Fruit fly (Drosophila melanogaster) whole organism, embryonic: ENCODE data around the gene CG11698.

Experiments
- B-H2 ChIP-seq: fragments of 200-800 bp; sonication (Bioruptor generic); optimal IDR thresholded peaks from 2 replicates; lab custom pipeline; 2018; ENCODE audit warnings: missing biosample characterization, mild to moderate bottlenecking, missing genetic modification characterization
- CG10543 ChIP-seq: fragments of 200-800 bp; sonication (Bioruptor generic); optimal IDR thresholded peaks from 3 replicates; lab custom pipeline; 2017; ENCODE audit warnings: missing biosample characterization, mild to moderate bottlenecking, missing genetic modification characterization, moderate library complexity
- CG11696 ChIP-seq: fragments of 200-800 bp; sonication (Bioruptor generic); IDR thresholded peaks from 2 replicates; pipeline ENCODE4 v1.3.6; 2022; ENCODE audit warnings: missing biosample characterization, missing genetic modification characterization
- CG12071 ChIP-seq: fragments of 200-800 bp; sonication (Bioruptor generic); optimal IDR thresholded peaks from 3 replicates; lab custom pipeline; 2018; ENCODE audit warnings: missing biosample characterization, mild to moderate bottlenecking, missing genetic modification characterization
- CG12155 ChIP-seq: fragments of 200-800 bp; sonication (Bioruptor generic); optimal IDR thresholded peaks from 3 replicates; lab custom pipeline; 2016; ENCODE audit warnings: missing biosample characterization, missing genetic modification characterization
- CG1233 ChIP-seq: fragments of 200-800 bp; sonication (Bioruptor generic); optimal IDR thresholded peaks from 4 replicates; lab custom pipeline; 2018; ENCODE audit warnings: missing biosample characterization, mild to moderate bottlenecking, missing genetic modification characterization
- CG14050 ChIP-seq: fragments of 200-800 bp; sonication (Bioruptor generic); IDR thresholded peaks from 3 replicates; pipeline ENCODE4 v1.3.6; 2022; ENCODE audit warnings: missing biosample characterization, missing genetic modification characterization
- CG1529 ChIP-seq: fragments of 200-800 bp; sonication (Bioruptor generic); optimal IDR thresholded peaks from 3 replicates; lab custom pipeline; 2018; ENCODE audit warnings: missing biosample characterization, missing genetic modification characterization
- CG18599 ChIP-seq: fragments of 200-800 bp; sonication (Bioruptor generic); optimal IDR thresholded peaks from 3 replicates; lab custom pipeline; 2017; ENCODE audit warnings: missing biosample characterization, missing genetic modification characterization, mild to moderate bottlenecking, moderate library complexity, missing genetic modification reagents
- CG2199 ChIP-seq: fragments of 200-800 bp; sonication (Bioruptor generic); IDR thresholded peaks from 3 replicates; pipeline ENCODE4 v1.3.6; 2022; ENCODE audit warnings: missing biosample characterization, missing genetic modification characterization
- CG31224 ChIP-seq: fragments of 200-800 bp; sonication (Bioruptor generic); IDR thresholded peaks from 2 replicates; pipeline ENCODE4 v1.3.6; 2022; ENCODE audit warnings: missing biosample characterization, missing genetic modification characterization
- CG31388 ChIP-seq: fragments of 200-800 bp; sonication (Bioruptor generic); optimal IDR thresholded peaks from 2 replicates; lab custom pipeline; 2016; ENCODE audit warnings: missing biosample characterization, missing genetic modification characterization
- CG31441 ChIP-seq: fragments of 200-800 bp; sonication (Bioruptor generic); IDR thresholded peaks from 2 replicates; pipeline ENCODE4 v1.3.6; 2022; ENCODE audit warnings: missing biosample characterization, missing genetic modification characterization
- CG32772 ChIP-seq: fragments of 200-800 bp; sonication (Bioruptor generic); IDR thresholded peaks from 2 replicates; pipeline ENCODE4 v1.3.6; 2022; ENCODE audit warnings: missing biosample characterization, missing genetic modification characterization
- CG4707 ChIP-seq: fragments of 200-800 bp; sonication (Bioruptor generic); optimal IDR thresholded peaks from 2 replicates; lab custom pipeline; 2018; ENCODE audit warnings: missing biosample characterization, mild to moderate bottlenecking, missing genetic modification characterization, moderate library complexity
- CG5245 ChIP-seq: fragments of 200-800 bp; sonication (Bioruptor generic); optimal IDR thresholded peaks from 3 replicates; lab custom pipeline; 2016; ENCODE audit warnings: missing biosample characterization, missing genetic modification characterization
- CG6765 ChIP-seq: fragments of 200-800 bp; sonication (Bioruptor generic); optimal IDR thresholded peaks from 3 replicates; lab custom pipeline; 2017; ENCODE audit warnings: missing biosample characterization, mild to moderate bottlenecking, missing genetic modification characterization
- CG8281 ChIP-seq: fragments of 200-800 bp; sonication (Bioruptor generic); optimal IDR thresholded peaks from 2 replicates; lab custom pipeline; 2018; ENCODE audit warnings: missing biosample characterization, mild to moderate bottlenecking, missing genetic modification characterization, moderate library complexity
- CG8765 ChIP-seq: fragments of 200-800 bp; sonication (Bioruptor generic); IDR thresholded peaks from 2 replicates; pipeline ENCODE4 v1.3.6; 2022; ENCODE audit warnings: missing biosample characterization, missing genetic modification characterization
- CG9797 ChIP-seq: fragments of 200-800 bp; sonication (Bioruptor generic); optimal IDR thresholded peaks from 3 replicates; lab custom pipeline; 2018; ENCODE audit warnings: missing biosample characterization, mild to moderate bottlenecking, missing genetic modification characterization
- CG9876 ChIP-seq: fragments of 200-800 bp; sonication (Bioruptor generic); optimal IDR thresholded peaks from 2 replicates; lab custom pipeline; 2016; ENCODE audit warnings: missing biosample characterization, missing genetic modification characterization
- Fer1 ChIP-seq: fragments of 200-800 bp; sonication (Bioruptor generic); optimal IDR thresholded peaks from 2 replicates; lab custom pipeline; 2017; ENCODE audit warnings: missing biosample characterization, mild to moderate bottlenecking, missing genetic modification characterization
- HmgZ ChIP-seq: fragments of 200-800 bp; sonication (Bioruptor generic); optimal IDR thresholded peaks from 2 replicates; lab custom pipeline; 2018; ENCODE audit warnings: missing biosample characterization, mild to moderate bottlenecking, missing genetic modification characterization
- Hmr ChIP-seq: fragments of 200-800 bp; sonication (Bioruptor generic); optimal IDR thresholded peaks from 3 replicates; lab custom pipeline; 2017; ENCODE audit warnings: mild to moderate bottlenecking, missing biosample characterization, missing genetic modification reagents, missing genetic modification characterization
- Hmx ChIP-seq: fragments of 200-800 bp; sonication (Bioruptor generic); optimal IDR thresholded peaks from 2 replicates; lab custom pipeline; 2016; ENCODE audit warnings: missing biosample characterization, missing genetic modification characterization
- Kr ChIP-seq: fragments of 200-800 bp; sonication (Bioruptor generic); optimal IDR thresholded peaks from 2 replicates; lab custom pipeline; 2017; ENCODE audit warnings: missing biosample characterization, mild to moderate bottlenecking, missing genetic modification characterization
- MBD-R2 ChIP-seq: fragments of 200-800 bp; sonication (Bioruptor generic); IDR thresholded peaks from 2 replicates; pipeline ENCODE4 v1.3.6; 2022; ENCODE audit warnings: missing biosample characterization, missing genetic modification characterization
- Myb ChIP-seq: fragments of 200-800 bp; sonication (Bioruptor generic); optimal IDR thresholded peaks from 2 replicates; lab custom pipeline; 2016; ENCODE audit warnings: missing biosample characterization, missing genetic modification characterization
- NC2β ChIP-seq: fragments of 200-800 bp; sonication (Bioruptor generic); optimal IDR thresholded peaks from 2 replicates; lab custom pipeline; 2016; ENCODE audit warnings: missing biosample characterization, missing genetic modification characterization
- Sry-β ChIP-seq: fragments of 200-800 bp; sonication (Bioruptor generic); optimal IDR thresholded peaks from 2 replicates; lab custom pipeline; 2018; ENCODE audit warnings: missing biosample characterization, mild to moderate bottlenecking, missing genetic modification characterization, moderate library complexity
- Stat92E ChIP-seq, 3 experiments: fragments of >200 bp in 2 of 3; fragments of 200-800 bp in 1 of 3; sonication (Bioruptor generic) in 1 of 3; optimal IDR thresholded peaks; 2 replicates each; lab custom pipeline; 2017 to 2019; ENCODE audit warnings: missing biosample characterization in 3 of 3, missing genetic modification characterization in 3 of 3, mild to moderate bottlenecking in 1 of 3, moderate library complexity in 1 of 3
- Tbp ChIP-seq: fragments of >200 bp; optimal IDR thresholded peaks from 2 replicates; lab custom pipeline; 2018; ENCODE audit warnings: missing biosample characterization, missing genetic modification characterization
- abd-A ChIP-seq: fragments of 200-800 bp; sonication (Bioruptor generic); optimal IDR thresholded peaks from 3 replicates; lab custom pipeline; 2019; ENCODE audit warnings: missing biosample characterization, mild to moderate bottlenecking, missing genetic modification characterization, moderate library complexity
- bowl ChIP-seq: fragments of 200-800 bp; sonication (Bioruptor generic); IDR thresholded peaks from 2 replicates; pipeline ENCODE4 v1.3.6; 2022; ENCODE audit warnings: missing biosample characterization, missing genetic modification characterization
- br ChIP-seq: fragments of >200 bp; optimal IDR thresholded peaks from 2 replicates; lab custom pipeline; 2017
- ci ChIP-seq: fragments of 200-800 bp; sonication (Bioruptor generic); IDR thresholded peaks from 3 replicates; pipeline ENCODE4 v1.3.6; 2022; ENCODE audit warnings: missing biosample characterization, missing genetic modification characterization
- cwo ChIP-seq: fragments of 200-800 bp; sonication (Bioruptor generic); optimal IDR thresholded peaks from 3 replicates; lab custom pipeline; 2017; ENCODE audit warnings: missing biosample characterization, missing genetic modification characterization, mild to moderate bottlenecking, moderate library complexity, missing genetic modification reagents
- disco-r ChIP-seq: fragments of 200-800 bp; sonication (Bioruptor generic); optimal IDR thresholded peaks from 2 replicates; lab custom pipeline; 2016; ENCODE audit warnings: missing biosample characterization, missing genetic modification characterization
- eyg ChIP-seq: fragments of 200-800 bp; sonication (Bioruptor generic); optimal IDR thresholded peaks from 3 replicates; lab custom pipeline; 2016; ENCODE audit warnings: missing biosample characterization, missing genetic modification characterization
- ham ChIP-seq: fragments of 200-800 bp; sonication (Bioruptor generic); IDR thresholded peaks from 2 replicates; pipeline ENCODE4 v1.3.6; 2022; ENCODE audit warnings: missing biosample characterization, missing genetic modification characterization
- org-1 ChIP-seq: fragments of 200-800 bp; sonication (Bioruptor generic); optimal IDR thresholded peaks from 2 replicates; lab custom pipeline; 2017; ENCODE audit warnings: missing biosample characterization, missing genetic modification characterization
- pan ChIP-seq, 4 experiments: fragments of >200 bp in 3 of 4; fragments of 200-800 bp in 1 of 4; sonication (Bioruptor generic) in 1 of 4; optimal IDR thresholded peaks in 3 of 4; IDR thresholded peaks in 1 of 4; 2 replicates each; pipeline versions ENCODE4 v1.3.6 to Lab custom; 2017 to 2022; ENCODE audit warnings: missing biosample characterization in 2 of 4, missing genetic modification characterization in 2 of 4, mixed read lengths in 1 of 4
- rib ChIP-seq: fragments of 200-800 bp; sonication (Bioruptor generic); IDR thresholded peaks from 2 replicates; pipeline ENCODE4 v1.3.6; 2022; ENCODE audit warnings: missing biosample characterization, missing genetic modification characterization
- sc ChIP-seq, 3 experiments: fragments of >200 bp in 2 of 3; fragments of 200-800 bp in 1 of 3; sonication (Bioruptor generic) in 1 of 3; optimal IDR thresholded peaks; 2 replicates in 2 of 3; 3 replicates in 1 of 3; lab custom pipeline; 2017; ENCODE audit warnings: mild to moderate bottlenecking in 1 of 3, missing biosample characterization in 1 of 3, missing genetic modification characterization in 1 of 3, missing genetic modification reagents in 1 of 3
- slou ChIP-seq: fragments of 200-800 bp; sonication (Bioruptor generic); optimal IDR thresholded peaks from 3 replicates; lab custom pipeline; 2016; ENCODE audit warnings: missing biosample characterization, missing genetic modification characterization
- sug ChIP-seq: fragments of 200-800 bp; optimal IDR thresholded peaks from 2 replicates; lab custom pipeline; 2019; ENCODE audit warnings: missing biosample characterization, mild to moderate bottlenecking, missing genetic modification characterization, moderate library complexity
- tup ChIP-seq: fragments of 200-800 bp; sonication (Bioruptor generic); optimal IDR thresholded peaks from 2 replicates; lab custom pipeline; 2016; ENCODE audit warnings: missing biosample characterization, mild to moderate bottlenecking, missing genetic modification characterization, moderate library complexity
- zen2 ChIP-seq: fragments of 200-800 bp; sonication (Bioruptor generic); IDR thresholded peaks from 3 replicates; pipeline ENCODE4 v1.3.6; 2022; ENCODE audit warnings: missing biosample characterization, missing genetic modification characterization; ENCODE audit not compliant: partially characterized antibody
- zf30C ChIP-seq: fragments of 200-800 bp; sonication (Bioruptor generic); optimal IDR thresholded peaks from 3 replicates; lab custom pipeline; 2018; ENCODE audit warnings: missing biosample characterization, mild to moderate bottlenecking, missing genetic modification characterization

Gene CG11698

DNA sequence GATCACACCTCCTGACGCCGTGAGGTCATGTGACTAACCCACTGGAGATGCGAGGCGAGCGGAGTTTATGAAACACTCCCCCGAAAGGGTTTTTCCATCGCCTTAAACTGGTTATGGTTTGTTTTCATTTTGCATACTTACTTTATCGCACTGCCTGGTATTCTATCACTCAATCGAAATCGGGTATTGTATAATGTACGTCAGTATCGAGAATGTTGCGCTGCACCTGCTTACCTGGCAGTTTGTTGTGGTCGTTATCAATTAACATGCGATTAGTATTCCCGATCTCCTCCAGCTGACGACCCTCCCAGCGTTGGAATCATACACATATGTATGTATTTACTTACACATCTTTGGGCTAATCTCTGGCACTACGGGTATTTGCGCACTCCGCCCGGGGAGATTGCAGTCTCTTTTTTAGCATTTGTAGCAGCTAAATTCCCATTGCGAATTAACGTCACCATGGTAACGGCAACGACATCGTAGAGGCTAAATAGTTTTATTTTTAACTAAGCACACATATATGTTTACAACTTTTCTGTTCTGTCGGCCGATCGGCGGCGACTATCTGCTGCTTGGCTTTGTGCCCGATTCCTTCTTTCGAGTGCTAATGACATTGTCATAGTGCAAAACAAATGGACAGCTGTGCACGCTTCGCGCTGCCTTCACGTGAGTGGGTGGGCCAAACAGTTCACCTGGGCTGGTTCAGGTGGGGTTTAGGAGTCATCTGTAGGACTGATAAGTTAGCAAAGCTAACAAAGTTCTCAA is 41.2 kb downstream of the CG11698 start (continued):
- no peak for TF ChIP-seq br (lab: Kevin White, UChicago)
- TF ChIP-seq CG5245 (GFP tag; lab: Kevin White, UChicago), result no peak
- no peak for TF ChIP-seq CG14050 (GFP tag; lab: Robert Waterston, UW)
- TF ChIP-seq CG9876, result no peak
- TF ChIP-seq Stat92E (GFP tag; optimal IDR thresholded peaks at IDR 0.05; lab: Kevin White, UChicago), result no peak
- TF ChIP-seq CG11696 (GFP tag; lab: Robert Waterston, UW), result no peak
- TF ChIP-seq Myb (GFP tag; lab: Kevin White, UChicago), result no peak
- peak; percentile 43 for TF ChIP-seq CG10543 (GFP tag; lab: Kevin White, UChicago)
- no peak for TF ChIP-seq CG4707
- TF ChIP-seq CG31441 (GFP tag; lab: Robert Waterston, UW), result no peak
- TF ChIP-seq CG31224 (GFP tag; lab: Robert Waterston, UW), result no peak
- TF ChIP-seq Fer1 (GFP tag; lab: Kevin White, UChicago), result no peak
- TF ChIP-seq eyg (GFP tag; lab: Kevin White, UChicago), result no peak
- no peak for TF ChIP-seq CG1529 (GFP tag; lab: Kevin White, UChicago)
- TF ChIP-seq CG1233 (GFP tag; lab: Kevin White, UChicago), result peak; percentile 6
- TF ChIP-seq CG32772 (GFP tag; lab: Robert Waterston, UW), result no peak
- TF ChIP-seq Kr, result no peak
- peak; percentile 75 for TF ChIP-seq sug (tag; lab: Kevin White, UChicago)
- peak; percentile 82 for TF ChIP-seq cwo (GFP tag; lab: Kevin White, UChicago)
- no peak for TF ChIP-seq pan (optimal IDR thresholded peaks at IDR 0.05; lab: Kevin White, UChicago)
- no peak for TF ChIP-seq pan (GFP tag; optimal IDR thresholded peaks at IDR 0.05 in 1 of 2, IDR thresholded peaks at IDR 0.05 in 1 of 2)
- no peak for TF ChIP-seq ham
- TF ChIP-seq org-1 (GFP tag; lab: Kevin White, UChicago), result no peak
- TF ChIP-seq slou, result no peak
- TF ChIP-seq CG8281 (tag; lab: Kevin White, UChicago), result no peak
- peak; percentile 6 for TF ChIP-seq HmgZ (tag; lab: Kevin White, UChicago)
- TF ChIP-seq bowl (GFP tag; lab: Robert Waterston, UW), result no peak
- peak; percentile 2 for TF ChIP-seq CG6765
- no peak for TF ChIP-seq Sry-β
- no peak for TF ChIP-seq CG9797
- TF ChIP-seq NC2β, result no peak
- TF ChIP-seq ci (GFP tag; lab: Robert Waterston, UW), result 0 out of 3 replicates have a peak, but pooled peaks have one; percentile 9
- TF ChIP-seq Hmx, result no peak
- TF ChIP-seq MBD-R2 (GFP tag; lab: Robert Waterston, UW), result no peak
- no peak for TF ChIP-seq zf30C (GFP tag; lab: Kevin White, UChicago)
- TF ChIP-seq CG31388 (GFP tag; lab: Kevin White, UChicago), result no peak
- TF ChIP-seq CG12155 (GFP tag; lab: Kevin White, UChicago), result no peak
- no peak for TF ChIP-seq Hmr
- no peak for TF ChIP-seq zen2 (GFP tag; lab: Robert Waterston, UW)
- no peak for TF ChIP-seq sc (optimal IDR thresholded peaks at IDR 0.05; lab: Kevin White, UChicago)
- no peak for TF ChIP-seq sc (GFP tag; optimal IDR thresholded peaks at IDR 0.05; lab: Kevin White, UChicago)
- TF ChIP-seq disco-r (GFP tag; lab: Kevin White, UChicago), result no peak
- TF ChIP-seq tup (GFP tag; lab: Kevin White, UChicago), result no peak
- 0 out of 3 replicates have a peak, but pooled peaks have one; percentile 16 for TF ChIP-seq CG2199
- TF ChIP-seq B-H2 (GFP tag; lab: Kevin White, UChicago), result peak; percentile 15
- no peak for TF ChIP-seq CG8765 (GFP tag; lab: Robert Waterston, UW)
- TF ChIP-seq rib (GFP tag; lab: Robert Waterston, UW), result no peak
- TF ChIP-seq Tbp (GFP tag; lab: Kevin White, UChicago), result no peak
- TF ChIP-seq CG12071, result no peak
- TF ChIP-seq abd-A (tag; lab: Kevin White, UChicago), result no peak
- TF ChIP-seq CG18599 (GFP tag; lab: Kevin White, UChicago), result peak; percentile 45
